Worm (Caenorhabditis elegans): Measurements from ENCODE around the gene mgl-1.
A peak's percentile ranks its signal among the peaks of the same experiment; 100 is the strongest.

DNA sequence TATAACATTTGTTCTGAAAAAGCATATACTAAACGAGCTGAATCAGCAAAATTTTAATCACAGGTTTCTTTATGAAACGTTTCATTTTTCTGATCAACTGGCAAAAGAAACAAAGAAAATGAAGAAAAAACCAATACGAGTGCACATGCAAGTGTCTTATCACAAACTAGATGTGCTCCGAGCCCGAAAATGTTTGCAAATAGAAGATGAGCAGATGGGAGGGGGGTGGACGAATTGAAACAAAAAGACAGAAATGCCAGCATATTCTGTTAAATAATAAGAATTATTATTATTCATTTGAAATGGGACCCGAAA, 42.1 kb downstream of the mgl-1 start:
- no peak for TF ChIP-seq nhr-237 (tag; optimal IDR thresholded peaks at IDR 0.05)
- no peak for TF ChIP-seq fos-1 (tag; optimal IDR thresholded peaks at IDR 0.05)
- TF ChIP-seq skn-1 (tag; optimal IDR thresholded peaks at IDR 0.05): no peak
- no peak for TF ChIP-seq daf-12 (tag; optimal IDR thresholded peaks at IDR 0.05)
- TF ChIP-seq ztf-4 (tag; optimal IDR thresholded peaks at IDR 0.05): no peak
- no peak for TF ChIP-seq nhr-12 (tag; optimal IDR thresholded peaks at IDR 0.05)
- no peak for TF ChIP-seq tbx-2 (tag; optimal IDR thresholded peaks at IDR 0.05)
- TF ChIP-seq pha-4 (tag; optimal IDR thresholded peaks at IDR 0.05): peak; percentile 23
- peak; percentile 52 for TF ChIP-seq pqm-1 (tag; optimal IDR thresholded peaks at IDR 0.05)
- peak; percentile 67 for TF ChIP-seq elt-2 (tag; optimal IDR thresholded peaks at IDR 0.05)
